Fruit fly (Drosophila melanogaster) whole organism, wandering third instar larva: ENCODE measurements around the gene TwdlN.

Source experiments
- Hr83 ChIP-seq: fragments of 200-300 bp; sonication (Bioruptor generic); optimal IDR thresholded peaks from 2 replicates; lab custom pipeline; 2016; ENCODE audit warnings: missing biosample characterization, mild to moderate bottlenecking, missing genetic modification characterization, moderate library complexity; ENCODE audit not compliant: poor library complexity, severe bottlenecking
- Myc ChIP-seq: fragments of >200 bp; optimal IDR thresholded peaks from 2 replicates; lab custom pipeline; 2017
- Rel ChIP-seq, 2 experiments: fragments of 200-800 bp; sonication (Bioruptor generic) in 1 of 2; optimal IDR thresholded peaks; 2 replicates in 1 of 2; 3 replicates in 1 of 2; lab custom pipeline; 2016 to 2019; ENCODE audit warnings: mild to moderate bottlenecking in 2 of 2, missing biosample characterization in 2 of 2, missing genetic modification characterization in 2 of 2, moderate library complexity in 1 of 2
- dsf ChIP-seq: sonication (Bioruptor generic); optimal IDR thresholded peaks from 2 replicates; lab custom pipeline; 2016; ENCODE audit warnings: missing biosample characterization, missing genetic modification characterization, borderline replicate concordance
- h ChIP-seq: fragments of 200-800 bp; sonication (Bioruptor generic); optimal IDR thresholded peaks from 3 replicates; lab custom pipeline; 2016; ENCODE audit warnings: missing biosample characterization, mild to moderate bottlenecking, missing genetic modification characterization
- pan ChIP-seq: fragments of >200 bp; optimal IDR thresholded peaks from 2 replicates; lab custom pipeline; 2017

DNA sequence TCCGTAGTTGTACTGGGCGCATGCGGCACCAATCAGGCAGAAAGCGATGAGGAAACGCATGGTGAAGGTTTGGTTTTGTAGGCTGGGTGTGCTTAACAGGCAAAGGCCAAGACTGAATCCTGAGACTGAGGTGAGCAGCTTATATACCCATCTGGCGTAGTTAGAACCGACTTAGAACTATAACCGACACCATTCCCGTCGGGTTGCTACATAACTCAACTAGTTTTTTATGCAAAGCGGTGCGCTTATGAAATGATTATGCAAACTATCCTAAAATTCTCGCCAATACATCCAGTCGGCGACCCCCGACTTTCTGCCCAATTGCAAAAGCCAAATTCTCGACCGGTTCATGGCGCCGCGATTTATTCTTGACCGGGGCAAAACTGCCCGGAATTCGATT lies 5.0 kb upstream of the TwdlN start, which contains the start of gene TwdlO:
- no peak for TF ChIP-seq Myc
- no peak for TF ChIP-seq h (GFP tag; lab: Kevin White, UChicago)
- no peak for TF ChIP-seq Rel (GFP tag; optimal IDR thresholded peaks at IDR 0.05; lab: Kevin White, UChicago)
- TF ChIP-seq Rel (tag; optimal IDR thresholded peaks at IDR 0.05; lab: Kevin White, UChicago): no peak
- TF ChIP-seq dsf (GFP tag; lab: Kevin White, UChicago): no peak
- no peak for TF ChIP-seq pan
- TF ChIP-seq Hr83: no peak
